Worm (Caenorhabditis elegans): ENCODE measurements around the gene F16G10.7.
A peak's percentile ranks its signal among the peaks of the same experiment; 100 is the strongest.

The F16G10.7 gene

ce11 chrII:2356795-2357194 is 23.3 kb downstream of the F16G10.7 start, which contains the start of gene F43C11.1:
Gene F43C11.1 (plus strand): TSS chrII:2357095.
- no peak for TF ChIP-seq ama-1 (optimal IDR thresholded peaks at IDR 0.05)
- no peak for TF ChIP-seq mec-3 (tag; optimal IDR thresholded peaks at IDR 0.05; ENCODE audit: borderline replicate concordance)

ce11 chrII:2354476-2354875 is 25.6 kb downstream of the F16G10.7 start, which contains the start of gene F43C11.2:
Gene F43C11.2 (plus strand): TSS chrII:2354776.
- no peak for TF ChIP-seq ceh-18 (tag; optimal IDR thresholded peaks at IDR 0.05)
- TF ChIP-seq madf-2 (tag; optimal IDR thresholded peaks at IDR 0.05), result no peak

- TF ChIP-seq ceh-48 (tag; optimal IDR thresholded peaks at IDR 0.05) (no peak), pros-1 (tag; optimal IDR thresholded peaks at IDR 0.05) (no peak), tbx-7 (tag; optimal IDR thresholded peaks at IDR 0.05) (no peak), ref-2 (tag; optimal IDR thresholded peaks at IDR 0.05) (no peak)
Observed at ce11 chrII:2353012-2353411, 27.1 kb downstream of the F16G10.7 start, which contains the start of gene F43C11.3. Gene F43C11.3 (plus strand): TSS chrII:2353312.

- TF ChIP-seq lin-11 (tag; optimal IDR thresholded peaks at IDR 0.05) (no peak), tbx-7 (tag; optimal IDR thresholded peaks at IDR 0.05) (no peak), F13H6.1 (tag; optimal IDR thresholded peaks at IDR 0.05) (no peak), hlh-8 (tag; optimal IDR thresholded peaks at IDR 0.05) (no peak), sdc-2 (tag; optimal IDR thresholded peaks at IDR 0.05) (no peak), dve-1 (tag; optimal IDR thresholded peaks at IDR 0.05) (no peak), ref-2 (tag; optimal IDR thresholded peaks at IDR 0.05) (no peak), eyg-1 (tag; optimal IDR thresholded peaks at IDR 0.05) (no peak), madf-2 (tag; optimal IDR thresholded peaks at IDR 0.05) (no peak), ceh-22 (tag; optimal IDR thresholded peaks at IDR 0.05) (no peak), pqm-1 (tag; optimal IDR thresholded peaks at IDR 0.05) (no peak)
Observed at ce11 chrII:2352546-2352945, 27.5 kb downstream of the F16G10.7 start, which contains the start of gene F43C11.10. Gene F43C11.10 (minus strand): TSS chrII:2352646.

ce11 chrII:2346672-2347071 is 33.4 kb downstream of the F16G10.7 start, which contains the start of gene F43C11.4:
Gene F43C11.4 (plus strand): TSS chrII:2346972.
- TF ChIP-seq ref-2 (tag; optimal IDR thresholded peaks at IDR 0.05), result no peak
- TF ChIP-seq unc-86 (tag; optimal IDR thresholded peaks at IDR 0.05), result no peak
- no peak for TF ChIP-seq sox-2 (GFP tag; IDR thresholded peaks at IDR 0.05)
- no peak for TF ChIP-seq dve-1 (tag; optimal IDR thresholded peaks at IDR 0.05)
- no peak for TF ChIP-seq ahr-1 (tag; optimal IDR thresholded peaks at IDR 0.05)
- TF ChIP-seq K09A11.1 (tag; optimal IDR thresholded peaks at IDR 0.05; ENCODE audit: insufficient read depth), result no peak
- TF ChIP-seq ceh-45 (GFP tag; IDR thresholded peaks at IDR 0.05), result no peak

DNA sequence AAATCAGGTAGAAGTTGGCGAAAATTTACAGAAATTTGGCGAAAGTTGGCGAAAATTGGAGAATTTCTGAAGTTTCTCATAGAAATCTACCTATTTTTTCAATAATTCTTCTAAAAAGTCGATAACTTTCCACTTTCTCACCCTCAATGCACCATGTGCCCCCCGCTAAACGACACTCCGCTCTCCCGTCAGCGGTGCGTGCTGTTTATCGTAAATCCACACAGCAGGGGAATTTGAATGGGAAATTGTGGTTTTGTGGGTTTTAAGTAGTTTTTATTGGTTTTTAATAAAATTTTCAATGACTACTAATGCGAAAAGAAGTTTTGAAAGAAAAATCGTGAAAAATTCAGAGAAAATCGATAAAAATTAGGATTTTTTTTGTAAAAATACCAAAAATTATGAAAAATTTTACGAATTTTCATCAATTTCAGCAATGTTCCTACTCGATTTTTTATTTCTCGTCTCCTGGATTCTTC is 38.0 kb downstream of the F16G10.7 start, which contains the start of gene F43C11.6:
F43C11.6 (plus strand) TSS at position 426 of the 476 bp plus-strand sequence.
- TF ChIP-seq rnt-1 (tag; optimal IDR thresholded peaks at IDR 0.05), result peak; percentile 28
- TF ChIP-seq ceh-22 (tag; optimal IDR thresholded peaks at IDR 0.05), result no peak
- peak; percentile 20 for TF ChIP-seq ceh-48 (tag; optimal IDR thresholded peaks at IDR 0.05)
- peak; percentile 12 for TF ChIP-seq ceh-31 (tag; optimal IDR thresholded peaks at IDR 0.05)

DNA sequence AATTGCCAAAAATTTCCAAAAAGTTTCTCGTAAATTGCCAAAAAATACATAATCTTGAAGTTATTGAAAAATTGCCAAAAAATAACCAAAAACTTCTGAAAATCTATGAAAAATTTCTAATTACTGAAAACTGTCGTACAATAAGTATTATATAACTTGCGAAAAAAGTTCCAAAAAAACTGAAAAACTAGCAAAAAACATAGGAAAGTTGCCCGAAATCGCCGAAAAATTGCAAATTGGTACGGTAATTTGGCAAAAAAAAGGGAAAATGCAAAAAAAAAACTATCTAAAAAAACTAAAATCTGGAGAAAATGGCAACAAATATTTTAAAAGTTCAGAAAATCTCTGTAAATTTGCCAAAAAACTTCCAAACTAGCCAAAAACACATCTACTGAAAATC is 38.6 kb downstream of the F16G10.7 start, which contains the start of gene enri-1:
enri-1 (minus strand) TSS at position 101 of the 400 bp plus-strand sequence.
- TF ChIP-seq pqm-1 (tag; optimal IDR thresholded peaks at IDR 0.05), result no peak

DNA sequence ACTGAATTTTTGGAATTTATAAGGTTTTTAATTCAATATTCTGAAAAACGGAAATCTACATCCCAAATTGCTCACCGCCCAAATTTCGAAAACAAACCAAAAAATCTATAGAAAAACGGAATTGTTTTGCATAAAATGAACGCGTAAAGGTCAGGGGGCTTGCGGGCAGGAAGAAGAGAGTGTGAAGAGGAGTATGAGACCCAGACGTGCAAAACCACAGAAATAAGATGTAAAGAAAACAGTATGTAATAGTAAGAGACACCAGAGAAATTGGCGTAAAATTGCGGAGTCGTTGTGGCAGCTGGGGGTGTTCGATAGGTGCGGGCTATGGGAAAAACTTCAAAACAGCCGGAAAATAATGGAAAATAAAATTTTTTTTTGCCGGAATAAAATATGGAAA is 39.1 kb downstream of the F16G10.7 start:
- TF ChIP-seq nfya-1 (tag; optimal IDR thresholded peaks at IDR 0.05), result peak; percentile 28
- TF ChIP-seq rnt-1 (tag; optimal IDR thresholded peaks at IDR 0.05), result peak; percentile 92
- no peak for TF ChIP-seq hlh-15 (tag; optimal IDR thresholded peaks at IDR 0.05)

DNA sequence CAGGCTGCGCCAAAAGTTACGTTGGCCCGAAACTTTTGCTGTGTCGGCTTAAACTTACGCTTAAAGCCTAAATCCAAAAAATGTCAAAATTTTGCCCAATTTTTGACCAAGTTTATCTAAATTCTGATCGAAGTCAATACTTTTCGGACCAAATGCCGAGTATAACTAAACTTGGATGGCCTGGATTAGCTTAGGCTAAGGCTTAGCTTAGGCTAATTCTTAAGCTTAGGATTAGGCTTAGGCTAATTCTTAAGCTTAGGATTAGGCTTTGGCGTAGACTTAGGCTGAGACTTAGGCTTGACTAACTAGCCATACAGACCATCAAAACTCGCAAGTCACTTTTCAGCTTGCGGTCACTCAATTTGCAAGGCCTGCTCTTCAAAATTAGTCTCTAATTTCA is 43.9 kb downstream of the F16G10.7 start:
- TF ChIP-seq dve-1 (tag; optimal IDR thresholded peaks at IDR 0.05) (peak; percentile 60), ceh-31 (tag; optimal IDR thresholded peaks at IDR 0.05) (no peak)
